Worm (Caenorhabditis elegans) whole organism, L4/young adult: ENCODE data around the gene fbxa-172.
"Not testable (repeated sequence)": the region's sequence is repeated elsewhere in the genome, so short reads cannot be mapped to it uniquely, and the experiment has no call there.

ENCODE experiments used
- W03F9.2 ChIP-seq: fragments of 150-350 bp; optimal IDR thresholded peaks from 2 replicates; lab custom pipeline; 2014; ENCODE audit warnings: missing biosample characterization, missing genetic modification characterization
- dao-5 ChIP-seq: sonication (generic microtip); optimal IDR thresholded peaks from 2 replicates; lab custom pipeline; 2016; ENCODE audit warnings: missing genotype, missing genetic modification characterization, moderate library complexity, missing compliant biosample characterization
- him-1 ChIP-seq: sonication (generic microtip); optimal IDR thresholded peaks from 2 replicates; lab custom pipeline; 2016; ENCODE audit warnings: missing genotype, missing genetic modification reagents, missing genetic modification characterization, missing compliant biosample characterization

fbxa-172 gene

ce11 chrV:17610503-17610902 lies 51.5 kb downstream of the fbxa-172 start, which contains the start of gene Y6G8.15:
Gene Y6G8.15, minus strand, starts transcription at chrV:17610603.
- not testable (repeated sequence) for TF ChIP-seq dao-5, W03F9.2, him-1 (tag; lab: Kevin White, UChicago)
